Worm (Caenorhabditis elegans) whole organism, L3 larva: Measurements from ENCODE around the gene C34F6.1.

Experiments used
- aly-2 ChIP-seq: fragments of 150-350 bp; optimal IDR thresholded peaks from 2 replicates; lab custom pipeline; 2014; ENCODE audit warnings: missing biosample characterization, missing genetic modification characterization
- ceh-28 ChIP-seq: fragments of 150-350 bp; optimal IDR thresholded peaks from 2 replicates; lab custom pipeline; 2014; ENCODE audit warnings: missing biosample characterization, missing genetic modification reagents, missing genetic modification characterization
- ceh-82 ChIP-seq: fragments of 150-350 bp; optimal IDR thresholded peaks from 2 replicates; lab custom pipeline; 2014; ENCODE audit warnings: missing biosample characterization, missing genetic modification characterization
- pha-4 ChIP-seq: fragments of 150-350 bp; optimal IDR thresholded peaks from 2 replicates; lab custom pipeline; 2014; ENCODE audit warnings: missing biosample characterization, missing genetic modification reagents, missing genetic modification characterization
- sea-2 ChIP-seq: fragments of 150-350 bp; sonication (generic microtip); optimal IDR thresholded peaks from 4 replicates; lab custom pipeline; 2014; ENCODE audit warnings: missing biosample characterization, missing genetic modification reagents, missing genetic modification characterization
- snpc-4 ChIP-seq: fragments of 150-350 bp; optimal IDR thresholded peaks from 2 replicates; lab custom pipeline; 2014; ENCODE audit warnings: missing biosample characterization, missing genetic modification characterization
- unc-39 ChIP-seq: sonication (generic microtip); optimal IDR thresholded peaks from 4 replicates; lab custom pipeline; 2017; ENCODE audit warnings: missing biosample characterization, missing genetic modification characterization
- unc-62 ChIP-seq: fragments of 150-350 bp; sonication (generic microtip); optimal IDR thresholded peaks from 4 replicates; lab custom pipeline; 2014; ENCODE audit warnings: missing biosample characterization, missing genetic modification reagents, missing genetic modification characterization

DNA sequence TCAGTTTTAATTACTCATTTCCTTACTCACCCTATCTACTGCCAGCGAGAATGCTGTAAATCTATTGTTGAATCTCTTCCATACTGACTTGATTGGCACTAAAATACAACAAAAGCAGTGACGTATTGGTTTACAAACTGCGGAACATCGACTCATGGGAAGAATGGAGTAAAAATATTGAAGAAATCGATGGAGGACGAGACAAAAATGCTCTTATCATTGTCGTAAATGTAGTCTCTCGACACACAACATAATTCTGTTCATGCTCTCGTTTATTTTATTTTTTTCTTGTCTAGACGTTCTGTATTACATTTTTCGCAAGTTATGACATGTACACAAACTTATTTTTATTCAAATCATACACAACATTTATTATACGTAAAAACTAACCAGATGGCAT lies 7.1 kb upstream of the C34F6.1 start, which contains the start of gene C34F6.11:
- TF ChIP-seq sea-2 (GFP tag; lab: Kevin White, UChicago) (no peak), ceh-28 (tag; lab: Kevin White, UChicago) (no peak), unc-62 (no peak), pha-4 (tag; lab: Kevin White, UChicago) (peak; percentile 2), ceh-82 (tag; lab: Kevin White, UChicago) (no peak), unc-39 (tag; lab: Kevin White, UChicago) (no peak), aly-2 (tag; lab: Kevin White, UChicago) (no peak), snpc-4 (tag; lab: Kevin White, UChicago) (no peak)
